Worm (Caenorhabditis elegans) whole organism, late embryonic: ENCODE results near the gene pges-2.

Experiments used
- C08G9.2 ChIP-seq: sonication (generic microtip); optimal IDR thresholded peaks from 2 replicates; lab custom pipeline; 2016; ENCODE audit warnings: mild to moderate bottlenecking, missing genetic modification characterization, moderate library complexity, missing compliant biosample characterization
- C38D4.7 ChIP-seq: fragments of 200-800 bp; sonication (Bioruptor generic); optimal IDR thresholded peaks from 2 replicates; lab custom pipeline; 2018; ENCODE audit warnings: mild to moderate bottlenecking, missing genetic modification characterization, moderate library complexity, missing compliant biosample characterization
- F13H6.1 ChIP-seq: sonication (generic microtip); optimal IDR thresholded peaks from 2 replicates; lab custom pipeline; 2016; ENCODE audit warnings: missing genetic modification characterization, missing compliant biosample characterization
- K02D7.2 ChIP-seq: sonication (generic microtip); optimal IDR thresholded peaks from 2 replicates; lab custom pipeline; 2017; ENCODE audit warnings: mild to moderate bottlenecking, missing genetic modification characterization, missing compliant biosample characterization
- K09A11.1 ChIP-seq: sonication (generic microtip); optimal IDR thresholded peaks from 2 replicates; lab custom pipeline; 2017; ENCODE audit warnings: antibody characterized with exemption, mild to moderate bottlenecking, missing genetic modification characterization, missing compliant biosample characterization; ENCODE audit not compliant: insufficient read depth
- Y22D7AL.16 ChIP-seq: sonication (generic microtip); optimal IDR thresholded peaks from 2 replicates; lab custom pipeline; 2016; ENCODE audit warnings: missing genetic modification characterization, missing compliant biosample characterization
- ahr-1 ChIP-seq: sonication (generic microtip); optimal IDR thresholded peaks from 2 replicates; lab custom pipeline; 2016; ENCODE audit warnings: missing genetic modification characterization, missing compliant biosample characterization
- ama-1 ChIP-seq: fragments of 150-350 bp; optimal IDR thresholded peaks from 2 replicates; lab custom pipeline; 2014
- ceh-2 ChIP-seq: sonication (generic microtip); optimal IDR thresholded peaks from 2 replicates; lab custom pipeline; 2016; ENCODE audit warnings: missing genotype, missing genetic modification characterization, missing compliant biosample characterization
- ceh-22 ChIP-seq: sonication (generic microtip); optimal IDR thresholded peaks from 2 replicates; lab custom pipeline; 2017; ENCODE audit warnings: missing biosample characterization, missing genetic modification characterization
- ceh-24 ChIP-seq: sonication (generic microtip); optimal IDR thresholded peaks from 2 replicates; lab custom pipeline; 2016; ENCODE audit warnings: mild to moderate bottlenecking, missing genetic modification characterization, missing compliant biosample characterization
- ceh-31 ChIP-seq: sonication (generic microtip); optimal IDR thresholded peaks from 2 replicates; lab custom pipeline; 2016; ENCODE audit warnings: missing genetic modification characterization, missing compliant biosample characterization
- ceh-34 ChIP-seq: sonication (generic microtip); optimal IDR thresholded peaks from 2 replicates; lab custom pipeline; 2016; ENCODE audit warnings: mild to moderate bottlenecking, missing genetic modification characterization, missing compliant biosample characterization
- ceh-48 ChIP-seq: sonication (generic microtip); optimal IDR thresholded peaks from 2 replicates; lab custom pipeline; 2016; ENCODE audit warnings: missing genetic modification characterization, inconsistent platforms, missing compliant biosample characterization
- ceh-6 ChIP-seq: fragments of 200-800 bp; sonication (Bioruptor generic); optimal IDR thresholded peaks from 2 replicates; lab custom pipeline; 2018; ENCODE audit warnings: mild to moderate bottlenecking, missing genetic modification characterization, missing compliant biosample characterization
- ceh-9 ChIP-seq: sonication (generic microtip); optimal IDR thresholded peaks from 2 replicates; lab custom pipeline; 2016; ENCODE audit warnings: mild to moderate bottlenecking, missing genetic modification characterization, inconsistent platforms, missing compliant biosample characterization
- elt-2 ChIP-seq: sonication (generic microtip); optimal IDR thresholded peaks from 2 replicates; lab custom pipeline; 2016; ENCODE audit warnings: missing genetic modification reagents, missing genetic modification characterization, missing compliant biosample characterization
- elt-4 ChIP-seq: sonication (generic microtip); optimal IDR thresholded peaks from 2 replicates; lab custom pipeline; 2016; ENCODE audit warnings: missing genetic modification characterization, missing compliant biosample characterization
- ets-4 ChIP-seq: sonication (generic microtip); optimal IDR thresholded peaks from 2 replicates; lab custom pipeline; 2016; ENCODE audit warnings: missing genetic modification characterization, missing compliant biosample characterization
- fax-1 ChIP-seq: sonication (generic microtip); optimal IDR thresholded peaks from 2 replicates; lab custom pipeline; 2016; ENCODE audit warnings: missing genotype, missing genetic modification characterization, missing compliant biosample characterization
- fkh-10 ChIP-seq: fragments of 150-350 bp; optimal IDR thresholded peaks from 2 replicates; lab custom pipeline; 2014; ENCODE audit warnings: missing biosample characterization, missing genetic modification reagents, missing genetic modification characterization
- gmeb-2 ChIP-seq: sonication (generic microtip); optimal IDR thresholded peaks from 2 replicates; lab custom pipeline; 2016; ENCODE audit warnings: missing genetic modification characterization, inconsistent platforms, missing compliant biosample characterization
- hlh-13 ChIP-seq: fragments of 200-800 bp; sonication (Bioruptor generic); optimal IDR thresholded peaks from 2 replicates; lab custom pipeline; 2018; ENCODE audit warnings: mild to moderate bottlenecking, missing genetic modification characterization, missing compliant biosample characterization
- hlh-30 ChIP-seq: sonication (generic microtip); optimal IDR thresholded peaks from 2 replicates; lab custom pipeline; 2017; ENCODE audit warnings: antibody characterized with exemption, missing genetic modification characterization, missing compliant biosample characterization; ENCODE audit not compliant: insufficient read depth
- hlh-6 ChIP-seq: sonication (generic microtip); optimal IDR thresholded peaks from 2 replicates; lab custom pipeline; 2016; ENCODE audit warnings: missing genotype, missing genetic modification characterization, missing compliant biosample characterization
- lim-6 ChIP-seq: sonication (generic microtip); optimal IDR thresholded peaks from 2 replicates; lab custom pipeline; 2016; ENCODE audit warnings: missing genetic modification characterization, missing compliant biosample characterization
- madf-2 ChIP-seq: sonication (generic microtip); optimal IDR thresholded peaks from 2 replicates; lab custom pipeline; 2017; ENCODE audit warnings: missing genetic modification characterization, missing compliant biosample characterization
- mec-3 ChIP-seq: sonication (generic microtip); optimal IDR thresholded peaks from 2 replicates; lab custom pipeline; 2016; ENCODE audit warnings: borderline replicate concordance, missing genetic modification characterization, missing compliant biosample characterization
- nfya-1 ChIP-seq: sonication (generic microtip); optimal IDR thresholded peaks from 2 replicates; lab custom pipeline; 2017; ENCODE audit warnings: missing genetic modification characterization, mild to moderate bottlenecking, missing compliant biosample characterization, antibody characterized with exemption, moderate library complexity
- nhr-11 ChIP-seq: fragments of 150-350 bp; optimal IDR thresholded peaks from 2 replicates; lab custom pipeline; 2014; ENCODE audit warnings: missing biosample characterization, missing genetic modification characterization
- nhr-232 ChIP-seq: sonication (generic microtip); optimal IDR thresholded peaks from 2 replicates; lab custom pipeline; 2016; ENCODE audit warnings: missing genetic modification characterization, missing compliant biosample characterization
- npax-4 ChIP-seq: sonication (generic microtip); optimal IDR thresholded peaks from 2 replicates; lab custom pipeline; 2016; ENCODE audit warnings: missing genetic modification characterization, missing compliant biosample characterization
- odd-2 ChIP-seq: sonication (generic microtip); optimal IDR thresholded peaks from 2 replicates; lab custom pipeline; 2017; ENCODE audit warnings: antibody characterized with exemption, mild to moderate bottlenecking, missing genetic modification characterization, missing compliant biosample characterization
- pax-1 ChIP-seq: fragments of 150-350 bp; optimal IDR thresholded peaks from 2 replicates; lab custom pipeline; 2014; ENCODE audit warnings: missing biosample characterization, missing genetic modification characterization
- pqm-1 ChIP-seq: sonication (generic microtip); optimal IDR thresholded peaks from 2 replicates; lab custom pipeline; 2016; ENCODE audit warnings: missing genetic modification characterization, missing compliant biosample characterization
- pros-1 ChIP-seq: fragments of 150-350 bp; optimal IDR thresholded peaks from 2 replicates; lab custom pipeline; 2014; ENCODE audit warnings: missing biosample characterization, missing genetic modification reagents, missing genetic modification characterization
- ref-2 ChIP-seq: sonication (generic microtip); optimal IDR thresholded peaks from 2 replicates; lab custom pipeline; 2016; ENCODE audit warnings: missing genetic modification characterization, missing compliant biosample characterization
- rnt-1 ChIP-seq: sonication (generic microtip); optimal IDR thresholded peaks from 2 replicates; lab custom pipeline; 2016; ENCODE audit warnings: missing genetic modification characterization, missing compliant biosample characterization
- sox-4 ChIP-seq: sonication (generic microtip); optimal IDR thresholded peaks from 2 replicates; lab custom pipeline; 2017; ENCODE audit warnings: mild to moderate bottlenecking, missing genetic modification characterization, inconsistent platforms, missing compliant biosample characterization
- tbx-2 ChIP-seq: sonication (generic microtip); optimal IDR thresholded peaks from 2 replicates; lab custom pipeline; 2016; ENCODE audit warnings: missing genetic modification characterization, missing compliant biosample characterization
- tbx-7 ChIP-seq: sonication (generic microtip); optimal IDR thresholded peaks from 2 replicates; lab custom pipeline; 2016; ENCODE audit warnings: missing genotype, missing genetic modification characterization, missing compliant biosample characterization
- unc-42 ChIP-seq: sonication (generic microtip); optimal IDR thresholded peaks from 2 replicates; lab custom pipeline; 2016; ENCODE audit warnings: missing genotype, missing genetic modification characterization, missing compliant biosample characterization
- unc-55 ChIP-seq: sonication (generic microtip); optimal IDR thresholded peaks from 2 replicates; lab custom pipeline; 2017; ENCODE audit warnings: missing biosample characterization, missing genetic modification reagents, missing genetic modification characterization
- zip-5 ChIP-seq: sonication (generic microtip); optimal IDR thresholded peaks from 2 replicates; lab custom pipeline; 2016; ENCODE audit warnings: missing genetic modification characterization, missing compliant biosample characterization
- ztf-16 ChIP-seq: sonication (generic microtip); optimal IDR thresholded peaks from 2 replicates; lab custom pipeline; 2017; ENCODE audit warnings: missing genetic modification characterization, missing compliant biosample characterization

The pges-2 gene

DNA sequence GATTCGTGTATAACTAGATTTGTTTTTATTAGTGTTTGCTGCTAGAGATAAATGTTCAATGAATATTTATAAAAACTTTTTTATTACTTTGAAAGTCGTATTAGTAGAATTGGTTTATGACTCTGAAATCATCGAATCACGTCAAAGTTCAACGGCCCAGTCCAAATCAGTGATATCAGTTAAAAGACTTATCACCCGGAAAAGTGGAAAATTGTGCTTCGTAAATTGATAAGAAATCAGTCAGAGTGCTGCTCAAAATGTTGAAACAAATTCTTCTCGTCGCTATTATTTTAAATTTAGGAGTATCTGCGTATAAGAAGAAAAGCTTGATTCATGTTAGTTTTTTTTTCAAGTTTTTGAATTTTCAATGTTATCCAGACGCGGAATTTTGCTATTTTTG is 20.7 kb upstream of the pges-2 start, which contains the start of gene R10H10.3:
Gene R10H10.3, plus strand, starts transcription at position 243 of the 400 bp plus-strand sequence.
- TF ChIP-seq elt-2 (peak; percentile 55), tbx-7 (tag; lab: Kevin White, UChicago) (no peak), C38D4.7 (GFP tag; lab: Kevin White, UChicago) (no peak), ceh-22 (tag; lab: Kevin White, UChicago) (no peak), elt-4 (tag; lab: Kevin White, UChicago) (no peak)

DNA sequence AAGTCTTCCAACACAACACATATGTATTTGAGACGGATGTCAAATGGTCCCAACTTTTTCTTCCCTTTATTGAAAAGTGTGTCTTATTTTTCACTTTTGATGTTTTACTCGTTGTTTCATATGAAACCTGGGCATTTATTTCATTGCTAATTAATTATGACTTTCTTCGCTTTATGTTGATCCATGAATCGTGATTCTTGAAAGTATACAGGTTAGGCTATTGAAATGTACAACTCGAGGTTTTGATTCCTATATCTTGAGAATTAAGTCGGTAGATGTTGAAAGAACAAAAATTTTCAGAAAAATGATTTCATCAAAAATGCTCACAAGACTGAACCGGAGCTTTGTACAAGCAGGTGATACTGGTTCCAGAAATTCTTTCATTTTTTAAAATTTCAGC is 19.5 kb upstream of the pges-2 start, which contains the start of gene nfu-1:
Gene nfu-1, plus strand, starts transcription at position 301 of the 400 bp plus-strand sequence.
- TF ChIP-seq zip-5 (tag; lab: Kevin White, UChicago), result no peak
- no peak for TF ChIP-seq ref-2
- no peak for TF ChIP-seq nhr-11
- no peak for TF ChIP-seq hlh-13
- no peak for TF ChIP-seq ets-4 (tag; lab: Kevin White, UChicago)
- TF ChIP-seq gmeb-2, result no peak
- no peak for TF ChIP-seq K09A11.1 (tag; lab: Kevin White, UChicago)
- TF ChIP-seq ceh-6 (GFP tag; lab: Kevin White, UChicago), result no peak
- no peak for TF ChIP-seq fkh-10
- no peak for TF ChIP-seq fax-1 (tag; lab: Kevin White, UChicago)
- no peak for TF ChIP-seq pros-1 (tag; lab: Kevin White, UChicago)
- no peak for TF ChIP-seq pqm-1 (tag; lab: Kevin White, UChicago)
- no peak for TF ChIP-seq ceh-9 (tag; lab: Kevin White, UChicago)
- no peak for TF ChIP-seq npax-4 (tag; lab: Kevin White, UChicago)
- no peak for TF ChIP-seq C08G9.2 (tag; lab: Kevin White, UChicago)

DNA sequence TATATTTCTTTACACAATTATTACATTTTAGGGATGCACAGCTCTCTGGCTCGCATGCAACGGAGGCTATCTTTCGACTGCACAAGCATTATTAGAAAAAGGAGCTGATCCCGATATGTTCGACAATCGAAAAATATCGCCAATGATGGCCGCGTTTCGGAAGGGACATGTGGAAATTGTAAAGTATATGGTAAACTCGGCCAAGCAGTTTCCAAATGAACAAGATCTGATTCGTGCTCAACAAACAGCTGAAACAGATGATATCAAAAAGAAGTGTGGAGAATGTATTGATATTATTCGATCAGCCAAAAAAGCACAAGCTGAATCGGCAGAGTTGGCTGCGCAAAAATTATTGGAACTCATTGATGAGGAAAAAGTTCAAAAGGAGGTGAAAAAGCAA is 15.3 kb upstream of the pges-2 start:
- TF ChIP-seq ama-1 (lab: Kevin White, UChicago), result no peak
- TF ChIP-seq ceh-48 (tag; lab: Kevin White, UChicago), result no peak
- TF ChIP-seq ref-2, result no peak
- no peak for TF ChIP-seq ztf-16 (tag; lab: Kevin White, UChicago)
- no peak for TF ChIP-seq lim-6
- no peak for TF ChIP-seq hlh-6 (tag; lab: Kevin White, UChicago)
- TF ChIP-seq madf-2 (tag; lab: Kevin White, UChicago), result no peak

DNA sequence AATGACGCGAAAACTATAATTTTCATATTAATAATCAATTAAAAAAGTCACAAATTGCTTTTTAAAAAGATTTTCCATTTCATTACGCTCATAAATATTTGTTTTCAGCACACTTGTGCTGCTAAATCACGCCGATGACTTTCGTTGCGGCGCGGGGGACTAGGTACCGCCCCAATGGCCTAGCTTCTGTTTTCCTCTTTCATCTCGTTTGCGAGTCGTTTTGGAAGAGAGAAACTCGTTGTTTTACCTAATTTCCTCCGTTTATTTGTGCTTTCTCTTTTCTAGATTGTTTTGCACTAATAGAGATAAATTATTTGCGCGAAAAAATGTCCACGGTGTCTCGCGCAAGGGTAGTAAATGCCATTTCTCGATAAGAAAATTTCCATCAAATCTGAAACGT is 13.4 kb upstream of the pges-2 start:
- no peak for TF ChIP-seq Y22D7AL.16 (tag; lab: Kevin White, UChicago)
- TF ChIP-seq pax-1, result no peak
- TF ChIP-seq fkh-10, result no peak
- no peak for TF ChIP-seq ceh-24
- TF ChIP-seq nhr-11, result no peak
- no peak for TF ChIP-seq tbx-7 (tag; lab: Kevin White, UChicago)
- TF ChIP-seq ceh-22 (tag; lab: Kevin White, UChicago), result no peak

DNA sequence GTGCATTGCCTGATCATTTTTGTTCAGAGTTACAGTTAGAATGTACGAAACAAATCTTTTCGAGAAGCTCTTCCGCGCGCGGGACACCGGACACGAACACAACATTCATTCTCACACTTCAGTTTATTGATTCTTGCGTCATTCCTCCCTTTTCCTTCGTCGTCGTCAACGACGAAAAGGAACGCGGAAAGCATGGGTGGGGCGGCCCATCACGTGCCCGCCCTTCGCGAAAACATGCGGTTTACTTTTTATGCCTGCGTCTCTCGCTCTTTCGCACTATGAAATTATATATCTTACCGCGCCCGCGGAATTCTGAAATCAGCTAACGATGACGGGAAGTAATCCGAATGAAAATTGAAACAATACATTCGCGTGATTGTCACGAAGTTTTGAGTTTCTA is 13.0 kb upstream of the pges-2 start:
- TF ChIP-seq sox-4 (no peak), elt-2 (peak; percentile 7), odd-2 (tag; lab: Kevin White, UChicago) (no peak), ceh-31 (tag; lab: Kevin White, UChicago) (peak; percentile 57), mec-3 (tag; lab: Kevin White, UChicago) (no peak), ceh-48 (tag; lab: Kevin White, UChicago) (peak; percentile 93), fax-1 (tag; lab: Kevin White, UChicago) (no peak), ceh-34 (tag; lab: Kevin White, UChicago) (peak; percentile 80), npax-4 (tag; lab: Kevin White, UChicago) (no peak), rnt-1 (tag; lab: Kevin White, UChicago) (peak; percentile 71), unc-42 (peak; percentile 41), unc-55 (peak; percentile 49), ahr-1 (tag; lab: Kevin White, UChicago) (no peak), K02D7.2 (no peak), F13H6.1 (tag; lab: Kevin White, UChicago) (no peak), hlh-30 (tag; lab: Kevin White, UChicago) (peak; percentile 98), ref-2 (peak; percentile 39), ets-4 (tag; lab: Kevin White, UChicago) (peak; percentile 4), nhr-232 (no peak), ceh-2 (tag; lab: Kevin White, UChicago) (peak; percentile 2), nfya-1 (tag; lab: Kevin White, UChicago) (peak; percentile 48), tbx-2 (tag; lab: Kevin White, UChicago) (peak; percentile 24)
- TF ChIP-seq, all 69 proteins: peak for 13
